Fruit fly (Drosophila melanogaster) whole organism, embryonic: Measurements from ENCODE around the gene CG4291.

Experiments used
- Antp ChIP-seq: fragments of 200-800 bp; sonication (Bioruptor generic); optimal IDR thresholded peaks from 3 replicates; lab custom pipeline; 2016; ENCODE audit warnings: missing biosample characterization, missing genetic modification characterization
- Atf6 ChIP-seq: fragments of 200-800 bp; sonication (Bioruptor generic); IDR thresholded peaks from 2 replicates; pipeline ENCODE4 v1.3.6; 2022; ENCODE audit warnings: missing biosample characterization, missing genetic modification characterization
- B-H1 ChIP-seq: fragments of 200-800 bp; sonication (Bioruptor generic); IDR thresholded peaks from 3 replicates; pipeline ENCODE4 v1.3.6; 2022; ENCODE audit warnings: missing biosample characterization, missing genetic modification characterization
- B-H2 ChIP-seq: fragments of 200-800 bp; sonication (Bioruptor generic); optimal IDR thresholded peaks from 2 replicates; lab custom pipeline; 2018; ENCODE audit warnings: missing biosample characterization, mild to moderate bottlenecking, missing genetic modification characterization
- CG10959 ChIP-seq: fragments of 200-800 bp; sonication (Bioruptor generic); IDR thresholded peaks from 2 replicates; pipeline ENCODE4 v1.3.6; 2022; ENCODE audit warnings: missing biosample characterization, missing genetic modification characterization
- CG12236 ChIP-seq: fragments of 200-800 bp; sonication (Bioruptor generic); optimal IDR thresholded peaks from 2 replicates; lab custom pipeline; 2016; ENCODE audit warnings: missing biosample characterization, missing genetic modification characterization
- CG1233 ChIP-seq: fragments of 200-800 bp; sonication (Bioruptor generic); optimal IDR thresholded peaks from 4 replicates; lab custom pipeline; 2018; ENCODE audit warnings: missing biosample characterization, mild to moderate bottlenecking, missing genetic modification characterization
- CG12942 ChIP-seq: fragments of 200-800 bp; sonication (Bioruptor generic); optimal IDR thresholded peaks from 3 replicates; lab custom pipeline; 2016; ENCODE audit warnings: missing biosample characterization, missing genetic modification characterization
- CG14860 ChIP-seq: fragments of 200-800 bp; sonication (Bioruptor generic); IDR thresholded peaks from 3 replicates; pipeline ENCODE4 v1.3.6; 2022; ENCODE audit warnings: missing biosample characterization, missing genetic modification characterization; ENCODE audit not compliant: partially characterized antibody
- CG15073 ChIP-seq: fragments of 200-800 bp; sonication (Bioruptor generic); optimal IDR thresholded peaks from 2 replicates; lab custom pipeline; 2016; ENCODE audit warnings: missing biosample characterization, missing genetic modification characterization
- CG1647 ChIP-seq: fragments of 200-800 bp; sonication (Bioruptor generic); optimal IDR thresholded peaks from 3 replicates; lab custom pipeline; 2016; ENCODE audit warnings: missing biosample characterization, missing genetic modification characterization
- CG3065 ChIP-seq: fragments of 200-800 bp; sonication (Bioruptor generic); optimal IDR thresholded peaks from 2 replicates; lab custom pipeline; 2016; ENCODE audit warnings: missing biosample characterization, missing genetic modification characterization
- CG3163 ChIP-seq: fragments of 200-800 bp; sonication (Bioruptor generic); optimal IDR thresholded peaks from 3 replicates; lab custom pipeline; 2016; ENCODE audit warnings: missing biosample characterization, missing genetic modification characterization
- CG32767 ChIP-seq: fragments of 200-800 bp; sonication (Bioruptor generic); IDR thresholded peaks from 2 replicates; pipeline ENCODE4 v1.3.6; 2022; ENCODE audit warnings: missing biosample characterization, missing genetic modification characterization
- CG33213 ChIP-seq: fragments of 200-800 bp; sonication (Bioruptor generic); optimal IDR thresholded peaks from 3 replicates; lab custom pipeline; 2016; ENCODE audit warnings: missing biosample characterization, missing genetic modification characterization
- CG33557 ChIP-seq: fragments of 200-800 bp; sonication (Bioruptor generic); optimal IDR thresholded peaks from 2 replicates; lab custom pipeline; 2019; ENCODE audit warnings: missing biosample characterization, mild to moderate bottlenecking, missing genetic modification characterization, moderate library complexity
- CG4404 ChIP-seq: fragments of 200-800 bp; sonication (Bioruptor generic); IDR thresholded peaks from 2 replicates; pipeline ENCODE4 v1.3.6; 2022; ENCODE audit warnings: missing biosample characterization, missing genetic modification characterization
- CG4617 ChIP-seq: fragments of 200-800 bp; sonication (Bioruptor generic); optimal IDR thresholded peaks from 3 replicates; lab custom pipeline; 2016; ENCODE audit warnings: missing biosample characterization, missing genetic modification characterization, borderline replicate concordance
- CG4820 ChIP-seq: fragments of 200-800 bp; sonication (Bioruptor generic); optimal IDR thresholded peaks from 3 replicates; lab custom pipeline; 2016; ENCODE audit warnings: missing biosample characterization, missing genetic modification characterization
- CG5245 ChIP-seq: fragments of 200-800 bp; sonication (Bioruptor generic); optimal IDR thresholded peaks from 3 replicates; lab custom pipeline; 2016; ENCODE audit warnings: missing biosample characterization, missing genetic modification characterization
- CG7745 ChIP-seq: fragments of 200-800 bp; sonication (Bioruptor generic); optimal IDR thresholded peaks from 2 replicates; lab custom pipeline; 2018; ENCODE audit warnings: missing biosample characterization, mild to moderate bottlenecking, missing genetic modification characterization, moderate library complexity
- CG9727 ChIP-seq: fragments of 200-800 bp; sonication (Bioruptor generic); optimal IDR thresholded peaks from 3 replicates; lab custom pipeline; 2017; ENCODE audit warnings: missing biosample characterization, mild to moderate bottlenecking, missing genetic modification characterization
- CG9797 ChIP-seq: fragments of 200-800 bp; sonication (Bioruptor generic); optimal IDR thresholded peaks from 3 replicates; lab custom pipeline; 2018; ENCODE audit warnings: missing biosample characterization, mild to moderate bottlenecking, missing genetic modification characterization
- CTCF ChIP-seq: fragments of 200-800 bp; sonication (Bioruptor generic); optimal IDR thresholded peaks from 2 replicates; lab custom pipeline; 2017; ENCODE audit warnings: missing biosample characterization, mild to moderate bottlenecking, missing genetic modification characterization, moderate library complexity
- D19A ChIP-seq: fragments of 200-800 bp; optimal IDR thresholded peaks from 3 replicates; lab custom pipeline; 2019; ENCODE audit warnings: missing biosample characterization, mild to moderate bottlenecking, missing genetic modification characterization, moderate library complexity
- D19B ChIP-seq: fragments of 200-800 bp; sonication (Bioruptor generic); optimal IDR thresholded peaks from 2 replicates; lab custom pipeline; 2017; ENCODE audit warnings: missing biosample characterization, mild to moderate bottlenecking, missing genetic modification characterization
- Doc2 ChIP-seq: fragments of 200-800 bp; sonication (Bioruptor generic); IDR thresholded peaks from 2 replicates; pipeline ENCODE4 v1.3.6; 2022; ENCODE audit warnings: missing biosample characterization, missing genetic modification characterization
- Fer3 ChIP-seq: fragments of 200-800 bp; sonication (Bioruptor generic); optimal IDR thresholded peaks from 2 replicates; lab custom pipeline; 2018; ENCODE audit warnings: missing biosample characterization, mild to moderate bottlenecking, missing genetic modification characterization, moderate library complexity
- Gsc ChIP-seq: fragments of 200-800 bp; sonication (Bioruptor generic); IDR thresholded peaks from 2 replicates; pipeline ENCODE4 v1.3.6; 2022; ENCODE audit warnings: missing biosample characterization, missing genetic modification characterization
- Gug ChIP-seq: fragments of 200-800 bp; sonication (Bioruptor generic); IDR thresholded peaks from 4 replicates; pipeline ENCODE4 v1.3.6; 2022; ENCODE audit warnings: missing biosample characterization, missing genetic modification characterization
- HmgZ ChIP-seq: fragments of 200-800 bp; sonication (Bioruptor generic); optimal IDR thresholded peaks from 2 replicates; lab custom pipeline; 2018; ENCODE audit warnings: missing biosample characterization, mild to moderate bottlenecking, missing genetic modification characterization
- Hmr ChIP-seq: fragments of 200-800 bp; sonication (Bioruptor generic); optimal IDR thresholded peaks from 3 replicates; lab custom pipeline; 2017; ENCODE audit warnings: mild to moderate bottlenecking, missing biosample characterization, missing genetic modification reagents, missing genetic modification characterization
- Xbp1 ChIP-seq: fragments of 200-800 bp; sonication (Bioruptor generic); optimal IDR thresholded peaks from 3 replicates; lab custom pipeline; 2016; ENCODE audit warnings: missing biosample characterization, mild to moderate bottlenecking, missing genetic modification characterization
- bbx ChIP-seq: fragments of 200-800 bp; sonication (Bioruptor generic); IDR thresholded peaks from 2 replicates; pipeline ENCODE4 v1.3.6; 2022; ENCODE audit warnings: missing biosample characterization, missing genetic modification characterization; ENCODE audit not compliant: partially characterized antibody
- bowl ChIP-seq: fragments of 200-800 bp; sonication (Bioruptor generic); IDR thresholded peaks from 2 replicates; pipeline ENCODE4 v1.3.6; 2022; ENCODE audit warnings: missing biosample characterization, missing genetic modification characterization
- cato ChIP-seq: fragments of 200-800 bp; sonication (Bioruptor generic); optimal IDR thresholded peaks from 2 replicates; lab custom pipeline; 2016; ENCODE audit warnings: missing biosample characterization, missing genetic modification characterization, borderline replicate concordance
- dmrt99B ChIP-seq: fragments of 200-800 bp; sonication (Bioruptor generic); optimal IDR thresholded peaks from 2 replicates; lab custom pipeline; 2018; ENCODE audit warnings: missing biosample characterization, mild to moderate bottlenecking, missing genetic modification characterization, moderate library complexity
- exex ChIP-seq: fragments of 200-800 bp; sonication (Bioruptor generic); optimal IDR thresholded peaks from 4 replicates; lab custom pipeline; 2018; ENCODE audit warnings: missing biosample characterization, mild to moderate bottlenecking, missing genetic modification characterization, moderate library complexity
- gfzf ChIP-seq: fragments of 200-800 bp; sonication (Bioruptor generic); optimal IDR thresholded peaks from 2 replicates; lab custom pipeline; 2016; ENCODE audit warnings: missing biosample characterization, mild to moderate bottlenecking, missing genetic modification characterization, moderate library complexity
- jigr1 ChIP-seq: fragments of 200-800 bp; sonication (Bioruptor generic); IDR thresholded peaks from 3 replicates; pipeline ENCODE4 v1.3.6; 2022; ENCODE audit warnings: missing biosample characterization, missing genetic modification characterization
- kay ChIP-seq: fragments of 200-800 bp; sonication (Bioruptor generic); optimal IDR thresholded peaks from 2 replicates; lab custom pipeline; 2016; ENCODE audit warnings: missing biosample characterization, missing genetic modification characterization
- klu ChIP-seq: fragments of 200-800 bp; sonication (Bioruptor generic); IDR thresholded peaks from 2 replicates; pipeline ENCODE4 v1.3.6; 2022; ENCODE audit warnings: missing biosample characterization, missing genetic modification characterization
- lab ChIP-seq: fragments of 200-800 bp; sonication (Bioruptor generic); optimal IDR thresholded peaks from 3 replicates; lab custom pipeline; 2017; ENCODE audit warnings: missing biosample characterization, missing genetic modification characterization, mild to moderate bottlenecking, moderate library complexity, missing genetic modification reagents
- maf-S ChIP-seq: fragments of 200-800 bp; sonication (Bioruptor generic); optimal IDR thresholded peaks from 2 replicates; lab custom pipeline; 2016; ENCODE audit warnings: missing biosample characterization, missing genetic modification characterization
- pan ChIP-seq, 4 experiments: fragments of >200 bp in 3 of 4; fragments of 200-800 bp in 1 of 4; sonication (Bioruptor generic) in 1 of 4; optimal IDR thresholded peaks in 3 of 4; IDR thresholded peaks in 1 of 4; 2 replicates each; pipeline versions ENCODE4 v1.3.6 to Lab custom; 2017 to 2022; ENCODE audit warnings: missing biosample characterization in 2 of 4, missing genetic modification characterization in 2 of 4, mixed read lengths in 1 of 4
- pum ChIP-seq: fragments of 200-800 bp; sonication (Bioruptor generic); optimal IDR thresholded peaks from 2 replicates; lab custom pipeline; 2016; ENCODE audit warnings: missing biosample characterization, missing genetic modification characterization
- rib ChIP-seq: fragments of 200-800 bp; sonication (Bioruptor generic); IDR thresholded peaks from 2 replicates; pipeline ENCODE4 v1.3.6; 2022; ENCODE audit warnings: missing biosample characterization, missing genetic modification characterization
- shn ChIP-seq: fragments of 200-800 bp; sonication (Bioruptor generic); optimal IDR thresholded peaks from 3 replicates; lab custom pipeline; 2016; ENCODE audit warnings: missing biosample characterization, missing genetic modification characterization
- so ChIP-seq: fragments of 200-800 bp; sonication (Bioruptor generic); IDR thresholded peaks from 3 replicates; pipeline ENCODE4 v1.3.6; 2022; ENCODE audit warnings: missing biosample characterization, missing genetic modification characterization
- tup ChIP-seq: fragments of 200-800 bp; sonication (Bioruptor generic); optimal IDR thresholded peaks from 2 replicates; lab custom pipeline; 2016; ENCODE audit warnings: missing biosample characterization, mild to moderate bottlenecking, missing genetic modification characterization, moderate library complexity

The CG4291 gene

DNA sequence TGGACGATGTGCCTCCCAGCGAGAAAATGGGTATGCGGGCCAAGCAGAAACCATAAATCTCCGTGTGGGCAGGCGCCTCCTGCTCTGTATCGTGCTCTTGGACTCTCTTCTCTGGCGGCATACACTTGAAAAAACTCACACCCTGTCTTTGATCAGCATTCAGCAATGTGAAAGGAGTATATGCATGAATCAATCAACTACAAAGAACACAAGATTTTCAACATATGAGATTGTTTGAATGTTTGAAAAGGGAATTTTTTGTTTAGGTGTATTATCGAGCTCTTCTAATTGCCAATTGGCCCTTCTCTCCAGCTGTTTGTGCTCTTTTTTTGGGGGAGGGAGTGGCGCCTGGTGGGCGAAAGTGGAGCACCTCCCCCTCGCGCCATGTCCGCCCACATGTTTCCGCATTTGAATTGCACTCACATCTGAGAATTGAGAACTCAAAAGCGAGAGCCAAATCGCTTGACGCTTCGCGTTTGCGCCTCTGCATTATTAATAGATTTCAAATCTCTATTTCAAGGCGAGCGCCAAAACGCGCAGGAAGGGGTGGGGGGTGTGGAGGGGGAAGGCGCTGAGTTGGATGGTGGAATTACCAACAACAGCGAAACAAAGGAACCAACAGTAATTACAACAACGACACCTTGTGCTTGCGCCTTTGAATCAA is 7.1 kb downstream of the CG4291 start (continued):
- TF ChIP-seq CG3163 (GFP tag; lab: Kevin White, UChicago) = peak; percentile 86
- no peak for TF ChIP-seq CG9797
- TF ChIP-seq klu (GFP tag; lab: Robert Waterston, UW) = peak; percentile 69
- TF ChIP-seq CG4617 = peak; percentile 38
- TF ChIP-seq CG33557 (GFP tag; lab: Kevin White, UChicago) = no peak
- TF ChIP-seq CG1647 (GFP tag; lab: Kevin White, UChicago) = peak; percentile 88
- peak; percentile 83 for TF ChIP-seq pum (GFP tag; lab: Kevin White, UChicago)
- peak; percentile 50 for TF ChIP-seq CTCF (GFP tag; lab: Kevin White, UChicago)
- peak; percentile 63 for TF ChIP-seq Gsc (GFP tag; lab: Robert Waterston, UW)
- TF ChIP-seq Antp (GFP tag; lab: Kevin White, UChicago) = peak; percentile 92
- peak; percentile 59 for TF ChIP-seq D19B (GFP tag; lab: Kevin White, UChicago)
- TF ChIP-seq CG33213 (GFP tag; lab: Kevin White, UChicago) = peak; percentile 83
- TF ChIP-seq CG32767 (GFP tag; lab: Robert Waterston, UW) = peak; percentile 83
- TF ChIP-seq bowl (GFP tag; lab: Robert Waterston, UW) = peak; percentile 66; the same call in 1 of the 2 replicates
- TF ChIP-seq maf-S (GFP tag; lab: Kevin White, UChicago) = peak; percentile 74
- peak; percentile 90 for TF ChIP-seq Xbp1 (GFP tag; lab: Kevin White, UChicago)
- TF ChIP-seq bbx = no peak
- TF ChIP-seq B-H2 (GFP tag; lab: Kevin White, UChicago) = peak; percentile 72
- peak; percentile 91 for TF ChIP-seq so
- TF ChIP-seq Doc2 (GFP tag; lab: Robert Waterston, UW) = 0 out of 2 replicates have a peak, but pooled peaks have one; percentile 40
- TF ChIP-seq tup (GFP tag; lab: Kevin White, UChicago) = no peak
- peak; percentile 78 for TF ChIP-seq CG12942 (GFP tag; lab: Kevin White, UChicago)
- TF ChIP-seq CG7745 (tag; lab: Kevin White, UChicago) = no peak
- peak; percentile 8 for TF ChIP-seq CG15073 (GFP tag; lab: Kevin White, UChicago)
- TF ChIP-seq CG14860 (GFP tag; lab: Robert Waterston, UW) = no peak
- TF ChIP-seq shn (GFP tag; lab: Kevin White, UChicago) = peak; percentile 85
- peak; percentile 87 for TF ChIP-seq Atf6 (GFP tag; lab: Robert Waterston, UW)
- TF ChIP-seq exex (tag; lab: Kevin White, UChicago) = peak; percentile 64
- TF ChIP-seq CG5245 (GFP tag; lab: Kevin White, UChicago) = peak; percentile 71
- peak; percentile 85 for TF ChIP-seq B-H1 (GFP tag; lab: Robert Waterston, UW)
- peak; percentile 53; the same call in 1 of the 2 replicates for TF ChIP-seq CG10959 (GFP tag; lab: Robert Waterston, UW)
- peak; percentile 62; the same call in 2 of the 3 replicates for TF ChIP-seq jigr1 (GFP tag; lab: Robert Waterston, UW)
- peak; percentile 82 for TF ChIP-seq CG4820
- peak; percentile 60 for TF ChIP-seq CG12236 (GFP tag; lab: Kevin White, UChicago)
- TF ChIP-seq Gug = peak; percentile 88; the same call in 3 of the 4 replicates
- peak; percentile 76 for TF ChIP-seq rib (GFP tag; lab: Robert Waterston, UW)
- TF ChIP-seq Fer3 (tag; lab: Kevin White, UChicago) = peak; percentile 91
- peak; percentile 69 for TF ChIP-seq CG3065 (GFP tag; lab: Kevin White, UChicago)
- peak; percentile 66 for TF ChIP-seq CG9727 (GFP tag; lab: Kevin White, UChicago)
- peak; percentile 72 for TF ChIP-seq CG1233 (GFP tag; lab: Kevin White, UChicago)
- TF ChIP-seq cato = peak; percentile 48
- TF ChIP-seq pan (optimal IDR thresholded peaks at IDR 0.05; lab: Kevin White, UChicago) = no peak
- TF ChIP-seq pan (GFP tag; optimal IDR thresholded peaks at IDR 0.05 in 1 of 2, IDR thresholded peaks at IDR 0.05 in 1 of 2) = peak in 1 of 2 experiments; percentile 92
- TF ChIP-seq lab (GFP tag; lab: Kevin White, UChicago) = peak; percentile 95
- TF ChIP-seq CG4404 (GFP tag; lab: Robert Waterston, UW) = peak; percentile 64
- TF ChIP-seq dmrt99B (tag; lab: Kevin White, UChicago) = peak; percentile 92
- peak; percentile 89 for TF ChIP-seq Hmr (GFP tag; lab: Kevin White, UChicago)
- peak; percentile 72 for TF ChIP-seq D19A (tag; lab: Kevin White, UChicago)
- peak; percentile 83 for TF ChIP-seq HmgZ (tag; lab: Kevin White, UChicago)
- TF ChIP-seq gfzf (GFP tag; lab: Kevin White, UChicago) = no peak
- peak; percentile 65 for TF ChIP-seq kay (GFP tag; lab: Kevin White, UChicago)
